Fruit fly (Drosophila melanogaster) whole organism: ENCODE measurements around the gene CG42366.

Source experiments
- CG8478 ChIP-seq: fragments of >200 bp; optimal IDR thresholded peaks from 2 replicates; lab custom pipeline; 2018; ENCODE audit warnings: inconsistent platforms
- EcR ChIP-seq, 2 experiments: fragments of >200 bp; optimal IDR thresholded peaks; 2 replicates each; lab custom pipeline; 2017; ENCODE audit warnings: missing biosample characterization in 2 of 2, missing genetic modification characterization in 2 of 2, missing genetic modification reagents in 2 of 2
- pan ChIP-seq: fragments of >200 bp; optimal IDR thresholded peaks from 2 replicates; lab custom pipeline; 2017
- psq ChIP-seq: fragments of >200 bp; optimal IDR thresholded peaks from 2 replicates; lab custom pipeline; 2017

- TF ChIP-seq CG8478 = no peak
- TF ChIP-seq pan = no peak
- no peak for TF ChIP-seq EcR (GFP tag; optimal IDR thresholded peaks at IDR 0.05; lab: Kevin White, UChicago)
- no peak for TF ChIP-seq psq
Measured at dm6 chr2L:9894193-9894592, 30.8 kb upstream of the CG42366 start.
